Worm (Caenorhabditis elegans): Measurements from ENCODE around the gene AH9.4.
A peak's percentile ranks its signal among the peaks of the same experiment; 100 is the strongest.

The AH9.4 gene

ce11 chrX:2262420-2262819 lies 11.7 kb downstream of the AH9.4 start:
- peak; percentile 20 for TF ChIP-seq fos-1 (tag; optimal IDR thresholded peaks at IDR 0.05)
- TF ChIP-seq lin-11 (tag; optimal IDR thresholded peaks at IDR 0.05): no peak
- no peak for TF ChIP-seq mbf-1 (tag; optimal IDR thresholded peaks at IDR 0.05)

ce11 chrX:2261003-2261402 lies 13.1 kb downstream of the AH9.4 start, which contains the start of gene AH9.3:
Gene AH9.3 (minus strand): TSS chrX:2261103.
- TF ChIP-seq lsy-2 (tag; optimal IDR thresholded peaks at IDR 0.05) (no peak), fos-1 (tag; optimal IDR thresholded peaks at IDR 0.05) (no peak)

DNA sequence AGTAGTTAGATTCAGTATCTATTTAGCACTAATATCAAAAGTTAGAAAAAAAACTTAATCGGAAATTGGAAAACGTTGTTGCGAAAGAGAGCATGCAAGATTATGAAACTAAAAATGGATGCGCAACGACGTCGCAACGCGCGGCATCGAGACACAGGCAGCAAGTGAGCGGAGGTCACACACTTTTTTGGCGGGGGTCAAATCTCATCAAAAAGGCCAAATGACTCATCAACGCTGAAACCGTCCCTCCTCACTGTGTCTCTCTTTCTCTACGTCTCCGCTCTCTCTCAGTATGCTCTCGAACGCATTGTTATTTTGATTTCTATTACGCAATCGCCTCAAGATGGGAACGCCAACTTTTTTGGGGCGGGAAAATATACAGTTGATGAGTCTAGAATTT lies 15.7 kb downstream of the AH9.4 start:
- peak; percentile 70 for TF ChIP-seq fos-1 (tag; optimal IDR thresholded peaks at IDR 0.05)
- TF ChIP-seq ztf-4 (tag; optimal IDR thresholded peaks at IDR 0.05): no peak
- TF ChIP-seq alr-1 (tag; optimal IDR thresholded peaks at IDR 0.05): no peak
- TF ChIP-seq unc-55 (GFP tag; optimal IDR thresholded peaks at IDR 0.05): peak; percentile 6
- no peak for TF ChIP-seq nhr-21 (tag; optimal IDR thresholded peaks at IDR 0.05)
- no peak for TF ChIP-seq snpc-4 (tag; optimal IDR thresholded peaks at IDR 0.05)
- peak; percentile 5 for TF ChIP-seq F13H6.1 (tag; optimal IDR thresholded peaks at IDR 0.05)
- TF ChIP-seq nhr-129 (tag; optimal IDR thresholded peaks at IDR 0.05): peak; percentile 24
- no peak for TF ChIP-seq peb-1 (tag; optimal IDR thresholded peaks at IDR 0.05)
- no peak for TF ChIP-seq sma-3 (GFP tag; optimal IDR thresholded peaks at IDR 0.05)
- TF ChIP-seq ZK546.5 (tag; optimal IDR thresholded peaks at IDR 0.05): no peak
- TF ChIP-seq ztf-11 (tag; optimal IDR thresholded peaks at IDR 0.05): no peak

DNA sequence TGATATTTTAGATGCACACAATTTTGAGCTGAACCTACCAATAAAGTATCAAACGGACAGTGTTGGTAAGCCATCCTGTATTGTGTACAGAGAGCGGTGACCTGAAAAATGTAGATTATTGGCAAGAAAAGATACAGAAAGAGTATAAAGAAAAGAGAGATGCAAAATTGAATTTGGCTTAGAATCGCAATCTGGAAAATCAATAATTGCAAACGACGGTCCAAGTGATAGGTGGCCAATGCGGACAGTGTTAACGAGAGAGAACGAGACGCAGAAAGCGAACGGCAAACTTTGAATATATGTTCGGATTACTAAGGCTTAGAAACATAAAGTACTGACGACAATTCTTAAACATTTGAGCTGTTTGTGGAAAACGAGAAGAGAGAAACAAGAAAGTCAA lies 16.1 kb downstream of the AH9.4 start, which contains the start of gene crn-4:
Gene crn-4 (minus strand): TSS at position 101 of the 400 bp plus-strand sequence.
- TF ChIP-seq nhr-23 (tag; optimal IDR thresholded peaks at IDR 0.05): no peak
- TF ChIP-seq unc-39 (tag; optimal IDR thresholded peaks at IDR 0.05): no peak
- no peak for TF ChIP-seq nhr-237 (tag; optimal IDR thresholded peaks at IDR 0.05)
- TF ChIP-seq Y55F3AM.14 (GFP tag; optimal IDR thresholded peaks at IDR 0.05): no peak
- TF ChIP-seq dmd-4 (tag; optimal IDR thresholded peaks at IDR 0.05): no peak
- no peak for TF ChIP-seq mab-5 (tag; optimal IDR thresholded peaks at IDR 0.05)
- TF ChIP-seq nhr-6 (tag; optimal IDR thresholded peaks at IDR 0.05): no peak
- TF ChIP-seq blmp-1 (tag; optimal IDR thresholded peaks at IDR 0.05; ENCODE audit: insufficient read depth): no peak

DNA sequence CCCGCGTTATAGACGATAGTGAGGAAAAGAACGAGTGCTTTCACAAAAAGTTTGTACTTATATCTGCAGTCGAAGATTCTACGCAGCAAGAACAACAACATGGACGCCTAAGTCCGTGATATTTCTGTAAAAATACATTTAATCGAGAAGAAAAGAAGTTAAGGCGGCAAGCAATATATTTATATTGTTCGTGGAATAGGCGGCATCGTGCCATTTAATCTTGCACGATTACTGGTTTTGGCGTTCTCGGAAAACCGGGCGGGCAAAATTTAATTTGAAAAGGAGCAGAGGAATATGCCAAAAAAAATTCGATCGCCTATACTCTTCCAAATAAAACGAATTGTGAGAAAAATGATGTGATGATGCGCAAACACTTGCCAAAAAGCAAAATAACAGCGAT lies 27.2 kb downstream of the AH9.4 start, which contains the start of gene AH9.1:
Gene AH9.1 (minus strand): TSS at position 101 of the 400 bp plus-strand sequence.
- TF ChIP-seq blmp-1 (tag; optimal IDR thresholded peaks at IDR 0.05; ENCODE audit: insufficient read depth): no peak
- no peak for TF ChIP-seq Y55F3AM.14 (GFP tag; optimal IDR thresholded peaks at IDR 0.05)
- no peak for TF ChIP-seq nhr-237 (tag; optimal IDR thresholded peaks at IDR 0.05)
- no peak for TF ChIP-seq R02D3.7 (tag; optimal IDR thresholded peaks at IDR 0.05)
- no peak for TF ChIP-seq sma-9 (GFP tag; optimal IDR thresholded peaks at IDR 0.05)
- no peak for TF ChIP-seq sma-9 (tag; optimal IDR thresholded peaks at IDR 0.05)
- TF ChIP-seq peb-1 (tag; optimal IDR thresholded peaks at IDR 0.05): no peak
- no peak for TF ChIP-seq nhr-77 (tag; optimal IDR thresholded peaks at IDR 0.05)
- TF ChIP-seq gmeb-1 (tag; optimal IDR thresholded peaks at IDR 0.05): no peak
- TF ChIP-seq lsy-2 (tag; optimal IDR thresholded peaks at IDR 0.05): no peak
- TF ChIP-seq nhr-23 (tag; optimal IDR thresholded peaks at IDR 0.05): no peak
- TF ChIP-seq dmd-4 (tag; optimal IDR thresholded peaks at IDR 0.05): no peak
- TF ChIP-seq ama-1 (optimal IDR thresholded peaks at IDR 0.05): no peak

DNA sequence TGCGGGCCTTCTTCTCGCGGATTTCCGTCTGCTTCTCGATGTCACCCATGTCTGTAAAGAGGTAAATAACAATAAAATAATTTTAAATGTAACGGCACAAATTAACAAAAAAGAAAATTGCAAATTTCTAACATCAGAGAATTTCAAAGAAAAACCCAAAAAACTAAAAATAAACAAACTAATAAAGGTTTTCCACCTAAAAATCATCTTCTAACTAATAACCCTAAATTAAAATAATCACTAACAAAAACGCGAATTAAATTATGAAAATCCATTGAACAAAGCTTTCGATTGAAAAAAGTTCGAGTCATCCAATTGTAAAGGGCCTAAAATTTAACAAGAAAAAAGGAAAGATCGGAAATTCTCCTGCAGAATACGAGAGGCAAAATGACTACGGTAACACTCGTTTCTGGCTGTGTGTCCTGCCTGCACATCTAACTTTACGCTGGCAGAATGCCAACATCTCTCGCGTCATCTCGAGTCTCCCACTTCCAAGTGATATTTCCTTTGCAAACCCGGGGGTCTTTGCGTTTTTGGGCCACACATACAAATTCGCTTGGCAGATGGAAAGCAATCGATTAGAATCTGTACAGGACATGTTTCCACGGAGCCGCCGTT lies 31.5 kb downstream of the AH9.4 start, which contains the start of gene rpl-11.2:
Gene rpl-11.2 (minus strand): TSS at position 51 of the 618 bp plus-strand sequence.
- TF ChIP-seq gmeb-1 (tag; optimal IDR thresholded peaks at IDR 0.05): peak; percentile 91
- TF ChIP-seq crh-2 (tag; optimal IDR thresholded peaks at IDR 0.05): peak; percentile 99
- peak; percentile 94 for TF ChIP-seq mab-5 (tag; optimal IDR thresholded peaks at IDR 0.05)
- TF ChIP-seq nhr-129 (tag; optimal IDR thresholded peaks at IDR 0.05): peak; percentile 99
- TF ChIP-seq nhr-6 (tag; optimal IDR thresholded peaks at IDR 0.05): peak; percentile 97
- no peak for TF ChIP-seq dmd-4 (tag; optimal IDR thresholded peaks at IDR 0.05)
- no peak for TF ChIP-seq alr-1 (tag; optimal IDR thresholded peaks at IDR 0.05)
- peak; percentile 88 for TF ChIP-seq nhr-77 (tag; optimal IDR thresholded peaks at IDR 0.05)
- TF ChIP-seq lsy-2 (tag; optimal IDR thresholded peaks at IDR 0.05): peak; percentile 99 to 100
- peak; percentile 97 for TF ChIP-seq fos-1 (tag; optimal IDR thresholded peaks at IDR 0.05)
- TF ChIP-seq lin-13 (GFP tag; optimal IDR thresholded peaks at IDR 0.05): peak; percentile 97
- no peak for TF ChIP-seq lin-39 (tag; optimal IDR thresholded peaks at IDR 0.05)
- no peak for TF ChIP-seq aly-2 (tag; optimal IDR thresholded peaks at IDR 0.05)
- TF ChIP-seq ama-1 (optimal IDR thresholded peaks at IDR 0.05): peak; percentile 84
- TF ChIP-seq unc-39 (tag; optimal IDR thresholded peaks at IDR 0.05): no peak
- no peak for TF ChIP-seq nhr-12 (tag; optimal IDR thresholded peaks at IDR 0.05)
- peak; percentile 99 for TF ChIP-seq ZK546.5 (tag; optimal IDR thresholded peaks at IDR 0.05)
- no peak for TF ChIP-seq mbf-1 (tag; optimal IDR thresholded peaks at IDR 0.05)
- peak; percentile 99 for TF ChIP-seq unc-55 (GFP tag; optimal IDR thresholded peaks at IDR 0.05)
- TF ChIP-seq nhr-23 (tag; optimal IDR thresholded peaks at IDR 0.05): no peak
- peak; percentile 98 for TF ChIP-seq nhr-25 (tag; optimal IDR thresholded peaks at IDR 0.05)
- peak; percentile 97 for TF ChIP-seq F13H6.1 (tag; optimal IDR thresholded peaks at IDR 0.05)
- TF ChIP-seq lin-11 (tag; optimal IDR thresholded peaks at IDR 0.05): peak; percentile 99
- TF ChIP-seq Y55F3AM.14 (GFP tag; optimal IDR thresholded peaks at IDR 0.05): peak; percentile 92
- TF ChIP-seq R02D3.7 (tag; optimal IDR thresholded peaks at IDR 0.05): peak; percentile 52
- no peak for TF ChIP-seq elt-3 (tag; optimal IDR thresholded peaks at IDR 0.05)
- peak; percentile 96 for TF ChIP-seq ceh-16 (tag; optimal IDR thresholded peaks at IDR 0.05)
- peak; percentile 84 for TF ChIP-seq nhr-10 (tag; optimal IDR thresholded peaks at IDR 0.05)
- TF ChIP-seq sma-9 (GFP tag; optimal IDR thresholded peaks at IDR 0.05): peak; percentile 98
- TF ChIP-seq sma-9 (tag; optimal IDR thresholded peaks at IDR 0.05): no peak
- peak; percentile 77 for TF ChIP-seq nhr-237 (tag; optimal IDR thresholded peaks at IDR 0.05)
- peak; percentile 99 for TF ChIP-seq C34F6.9 (tag; optimal IDR thresholded peaks at IDR 0.05)

Measured in whole organism, L2 larva.